Fruit fly (Drosophila melanogaster) whole organism, embryonic: ENCODE results near the gene CG12078.
A peak's percentile ranks its signal among the peaks of the same experiment; 100 is the strongest.

Experiments used
- Adf1 ChIP-seq: fragments of 200-800 bp; sonication (Bioruptor generic); IDR thresholded peaks from 2 replicates; pipeline ENCODE4 v1.3.6; 2022; ENCODE audit warnings: missing biosample characterization, missing genetic modification characterization
- Asciz ChIP-seq: fragments of 200-800 bp; sonication (Bioruptor generic); optimal IDR thresholded peaks from 2 replicates; lab custom pipeline; 2017; ENCODE audit warnings: missing biosample characterization, mild to moderate bottlenecking, missing genetic modification characterization, missing genetic modification reagents
- Atf-2 ChIP-seq: fragments of 200-800 bp; sonication (Bioruptor generic); optimal IDR thresholded peaks from 2 replicates; lab custom pipeline; 2016; ENCODE audit warnings: missing biosample characterization, missing genetic modification characterization
- Awh ChIP-seq: fragments of 200-800 bp; sonication (Bioruptor generic); IDR thresholded peaks from 2 replicates; pipeline ENCODE4, ENCODE4 v1.3.6; 2022; ENCODE audit warnings: missing biosample characterization, missing genetic modification characterization
- BEAF-32 ChIP-seq: fragments of 200-800 bp; sonication (Bioruptor generic); optimal IDR thresholded peaks from 3 replicates; lab custom pipeline; 2017; ENCODE audit warnings: missing biosample characterization, missing genetic modification characterization, mild to moderate bottlenecking, moderate library complexity, missing genetic modification reagents
- CG13287 ChIP-seq: fragments of 200-800 bp; sonication (Bioruptor generic); IDR thresholded peaks from 2 replicates; pipeline ENCODE4 v1.3.6; 2022; ENCODE audit warnings: missing biosample characterization, missing genetic modification characterization; ENCODE audit not compliant: partially characterized antibody
- CG13296 ChIP-seq: fragments of 200-800 bp; sonication (Bioruptor generic); optimal IDR thresholded peaks from 3 replicates; lab custom pipeline; 2018; ENCODE audit warnings: missing biosample characterization, mild to moderate bottlenecking, missing genetic modification characterization
- CG14441 ChIP-seq: fragments of 200-800 bp; sonication (Bioruptor generic); IDR thresholded peaks from 2 replicates; pipeline ENCODE4 v1.3.6; 2022; ENCODE audit warnings: missing biosample characterization, missing genetic modification characterization
- CG15479 ChIP-seq: fragments of 200-800 bp; sonication (Bioruptor generic); optimal IDR thresholded peaks from 3 replicates; lab custom pipeline; 2019; ENCODE audit warnings: missing biosample characterization, mild to moderate bottlenecking, missing genetic modification characterization, moderate library complexity
- CG1603 ChIP-seq: fragments of 200-800 bp; sonication (Bioruptor generic); optimal IDR thresholded peaks from 2 replicates; lab custom pipeline; 2019; ENCODE audit warnings: missing biosample characterization, mild to moderate bottlenecking, missing genetic modification characterization, moderate library complexity
- CG17328 ChIP-seq: fragments of 200-800 bp; sonication (Bioruptor generic); IDR thresholded peaks from 2 replicates; pipeline ENCODE4 v1.3.6; 2022; ENCODE audit warnings: missing biosample characterization, missing genetic modification characterization
- CG2712 ChIP-seq: fragments of 200-800 bp; optimal IDR thresholded peaks from 3 replicates; lab custom pipeline; 2019; ENCODE audit warnings: missing biosample characterization, mild to moderate bottlenecking, missing genetic modification characterization, moderate library complexity
- CG31441 ChIP-seq: fragments of 200-800 bp; sonication (Bioruptor generic); IDR thresholded peaks from 2 replicates; pipeline ENCODE4 v1.3.6; 2022; ENCODE audit warnings: missing biosample characterization, missing genetic modification characterization
- CG33213 ChIP-seq: fragments of 200-800 bp; sonication (Bioruptor generic); optimal IDR thresholded peaks from 3 replicates; lab custom pipeline; 2016; ENCODE audit warnings: missing biosample characterization, missing genetic modification characterization
- CG34376 ChIP-seq: fragments of 200-800 bp; sonication (Bioruptor generic); optimal IDR thresholded peaks from 2 replicates; lab custom pipeline; 2018; ENCODE audit warnings: missing biosample characterization, mild to moderate bottlenecking, missing genetic modification characterization
- CG4282 ChIP-seq: fragments of 200-800 bp; sonication (Bioruptor generic); optimal IDR thresholded peaks from 2 replicates; lab custom pipeline; 2016; ENCODE audit warnings: missing biosample characterization, missing genetic modification characterization
- CG43689 ChIP-seq: fragments of 200-800 bp; sonication (Bioruptor generic); IDR thresholded peaks from 2 replicates; pipeline ENCODE4 v1.3.6; 2022; ENCODE audit warnings: missing biosample characterization, missing genetic modification characterization
- CG4424 ChIP-seq: fragments of 200-800 bp; sonication (Bioruptor generic); optimal IDR thresholded peaks from 3 replicates; lab custom pipeline; 2016; ENCODE audit warnings: missing biosample characterization, missing genetic modification characterization
- CG4617 ChIP-seq: fragments of 200-800 bp; sonication (Bioruptor generic); optimal IDR thresholded peaks from 3 replicates; lab custom pipeline; 2016; ENCODE audit warnings: missing biosample characterization, missing genetic modification characterization, borderline replicate concordance
- CG4707 ChIP-seq: fragments of 200-800 bp; sonication (Bioruptor generic); optimal IDR thresholded peaks from 2 replicates; lab custom pipeline; 2018; ENCODE audit warnings: missing biosample characterization, mild to moderate bottlenecking, missing genetic modification characterization, moderate library complexity
- CG7786 ChIP-seq: fragments of 200-800 bp; sonication (Bioruptor generic); optimal IDR thresholded peaks from 2 replicates; lab custom pipeline; 2016; ENCODE audit warnings: missing biosample characterization, missing genetic modification characterization
- CG8924 ChIP-seq: fragments of 200-800 bp; optimal IDR thresholded peaks from 3 replicates; lab custom pipeline; 2019; ENCODE audit warnings: missing biosample characterization, mild to moderate bottlenecking, missing genetic modification characterization, moderate library complexity
- Dref ChIP-seq: fragments of 200-800 bp; sonication (Bioruptor generic); IDR thresholded peaks from 2 replicates; pipeline ENCODE4 v1.3.6; 2022; ENCODE audit warnings: missing biosample characterization, missing genetic modification characterization
- E2f1 ChIP-seq: fragments of 200-800 bp; sonication (Bioruptor generic); IDR thresholded peaks from 2 replicates; pipeline ENCODE4 v1.3.6; 2022; ENCODE audit warnings: missing biosample characterization, missing genetic modification characterization
- E2f2 ChIP-seq: fragments of 200-800 bp; sonication (Bioruptor generic); IDR thresholded peaks from 2 replicates; pipeline ENCODE4 v1.3.6; 2022; ENCODE audit warnings: missing biosample characterization, missing genetic modification characterization
- Gsc ChIP-seq: fragments of 200-800 bp; sonication (Bioruptor generic); IDR thresholded peaks from 2 replicates; pipeline ENCODE4 v1.3.6; 2022; ENCODE audit warnings: missing biosample characterization, missing genetic modification characterization
- HLH4C ChIP-seq: fragments of 200-800 bp; sonication (Bioruptor generic); IDR thresholded peaks from 3 replicates; pipeline ENCODE4 v1.3.6; 2022; ENCODE audit warnings: missing biosample characterization, missing genetic modification characterization; ENCODE audit not compliant: partially characterized antibody
- Hmr ChIP-seq: fragments of 200-800 bp; sonication (Bioruptor generic); optimal IDR thresholded peaks from 3 replicates; lab custom pipeline; 2017; ENCODE audit warnings: mild to moderate bottlenecking, missing biosample characterization, missing genetic modification reagents, missing genetic modification characterization
- Lhr ChIP-seq: fragments of 200-800 bp; sonication (Bioruptor generic); optimal IDR thresholded peaks from 3 replicates; lab custom pipeline; 2017; ENCODE audit warnings: mild to moderate bottlenecking, missing biosample characterization, missing genetic modification reagents, missing genetic modification characterization
- Lpt ChIP-seq: fragments of >200 bp; optimal IDR thresholded peaks from 2 replicates; lab custom pipeline; 2018; ENCODE audit warnings: missing biosample characterization, missing genetic modification characterization
- Pdp1 ChIP-seq, 2 experiments: fragments of 200-800 bp; sonication (Bioruptor generic); optimal IDR thresholded peaks; 3 replicates each; lab custom pipeline; 2016; ENCODE audit warnings: missing biosample characterization in 2 of 2, missing genetic modification characterization in 2 of 2, mild to moderate bottlenecking in 1 of 2, moderate library complexity in 1 of 2
- Side ChIP-seq: fragments of 200-800 bp; sonication (Bioruptor generic); optimal IDR thresholded peaks from 2 replicates; lab custom pipeline; 2016; ENCODE audit warnings: missing biosample characterization, missing genetic modification characterization
- Usf ChIP-seq: fragments of 200-800 bp; sonication (Bioruptor generic); optimal IDR thresholded peaks from 2 replicates; lab custom pipeline; 2017; ENCODE audit warnings: missing genotype, missing biosample characterization, missing genetic modification characterization
- aop ChIP-seq: fragments of 200-800 bp; sonication (Bioruptor generic); IDR thresholded peaks from 2 replicates; pipeline ENCODE4 v1.3.6; 2022; ENCODE audit warnings: missing biosample characterization, missing genetic modification characterization
- az2 ChIP-seq: fragments of 200-800 bp; sonication (Bioruptor generic); optimal IDR thresholded peaks from 3 replicates; lab custom pipeline; 2016; ENCODE audit warnings: missing biosample characterization, missing genetic modification characterization
- caup ChIP-seq: fragments of 200-800 bp; sonication (Bioruptor generic); optimal IDR thresholded peaks from 3 replicates; lab custom pipeline; 2017; ENCODE audit warnings: missing biosample characterization, mild to moderate bottlenecking, missing genetic modification characterization, moderate library complexity; ENCODE audit not compliant: severe bottlenecking
- crp ChIP-seq, 2 experiments: fragments of 200-800 bp; sonication (Bioruptor generic); optimal IDR thresholded peaks; 2 replicates in 1 of 2; 3 replicates in 1 of 2; lab custom pipeline; 2017; ENCODE audit warnings: missing biosample characterization in 2 of 2, missing genetic modification characterization in 2 of 2, mild to moderate bottlenecking in 1 of 2, moderate library complexity in 1 of 2
- dan ChIP-seq: fragments of 200-800 bp; sonication (Bioruptor generic); IDR thresholded peaks from 2 replicates; pipeline ENCODE4 v1.3.6; 2022; ENCODE audit warnings: missing biosample characterization, missing genetic modification characterization
- dmrt11E ChIP-seq: fragments of 200-800 bp; sonication (Bioruptor generic); optimal IDR thresholded peaks from 3 replicates; lab custom pipeline; 2018; ENCODE audit warnings: missing biosample characterization, mild to moderate bottlenecking, missing genetic modification characterization, moderate library complexity
- kah ChIP-seq: fragments of 200-800 bp; sonication (Bioruptor generic); optimal IDR thresholded peaks from 2 replicates; lab custom pipeline; 2018; ENCODE audit warnings: missing biosample characterization, mild to moderate bottlenecking, missing genetic modification characterization
- lab ChIP-seq: fragments of 200-800 bp; sonication (Bioruptor generic); optimal IDR thresholded peaks from 3 replicates; lab custom pipeline; 2017; ENCODE audit warnings: missing biosample characterization, missing genetic modification characterization, mild to moderate bottlenecking, moderate library complexity, missing genetic modification reagents
- nerfin-1 ChIP-seq: fragments of 200-800 bp; sonication (Bioruptor generic); optimal IDR thresholded peaks from 3 replicates; lab custom pipeline; 2019; ENCODE audit warnings: missing biosample characterization, mild to moderate bottlenecking, missing genetic modification characterization, moderate library complexity
- org-1 ChIP-seq: fragments of 200-800 bp; sonication (Bioruptor generic); optimal IDR thresholded peaks from 2 replicates; lab custom pipeline; 2017; ENCODE audit warnings: missing biosample characterization, missing genetic modification characterization
- pho ChIP-seq: fragments of 200-800 bp; sonication (Bioruptor generic); optimal IDR thresholded peaks from 2 replicates; lab custom pipeline; 2016; ENCODE audit warnings: missing biosample characterization, missing genetic modification characterization
- sima ChIP-seq: fragments of 200-800 bp; sonication (Bioruptor generic); optimal IDR thresholded peaks from 2 replicates; lab custom pipeline; 2016; ENCODE audit warnings: missing biosample characterization, missing genetic modification characterization
- slou ChIP-seq: fragments of 200-800 bp; sonication (Bioruptor generic); optimal IDR thresholded peaks from 3 replicates; lab custom pipeline; 2016; ENCODE audit warnings: missing biosample characterization, missing genetic modification characterization
- stwl ChIP-seq: fragments of 200-800 bp; sonication (Bioruptor generic); optimal IDR thresholded peaks from 3 replicates; lab custom pipeline; 2018; ENCODE audit warnings: missing biosample characterization, mild to moderate bottlenecking, missing genetic modification characterization, moderate library complexity
- tgo ChIP-seq: fragments of 200-800 bp; sonication (Bioruptor generic); IDR thresholded peaks from 3 replicates; pipeline ENCODE4 v1.3.6; 2022; ENCODE audit warnings: missing biosample characterization, missing genetic modification characterization
- tup ChIP-seq: fragments of 200-800 bp; sonication (Bioruptor generic); optimal IDR thresholded peaks from 2 replicates; lab custom pipeline; 2016; ENCODE audit warnings: missing biosample characterization, mild to moderate bottlenecking, missing genetic modification characterization, moderate library complexity
- wor ChIP-seq: fragments of 200-800 bp; sonication (Bioruptor generic); IDR thresholded peaks from 2 replicates; pipeline ENCODE4 v1.3.6; 2022; ENCODE audit warnings: missing biosample characterization, missing genetic modification characterization

The CG12078 gene

dm6 chr3L:3197464-3197863, 46.6 kb downstream of the CG12078 start, which contains the start of gene CG14966 (continued):
- TF ChIP-seq org-1 (GFP tag; lab: Kevin White, UChicago) (no peak), tgo (no peak), lab (GFP tag; lab: Kevin White, UChicago) (peak; percentile 14), BEAF-32 (GFP tag; lab: Kevin White, UChicago) (peak; percentile 90), Pdp1 (GFP tag; optimal IDR thresholded peaks at IDR 0.05; lab: Kevin White, UChicago) (peak in 1 of 2 experiments; percentile 47), CG15479 (GFP tag; lab: Kevin White, UChicago) (no peak), dmrt11E (tag; lab: Kevin White, UChicago) (no peak), CG14441 (GFP tag; lab: Robert Waterston, UW) (0 out of 2 replicates have a peak, but pooled peaks have one; percentile 16), Usf (GFP tag; lab: Kevin White, UChicago) (no peak), E2f1 (GFP tag; lab: Robert Waterston, UW) (no peak), Hmr (GFP tag; lab: Kevin White, UChicago) (peak; percentile 27), CG7786 (GFP tag; lab: Kevin White, UChicago) (peak; percentile 0), aop (no peak), wor (no peak), CG4282 (GFP tag; lab: Kevin White, UChicago) (no peak), dan (GFP tag; lab: Robert Waterston, UW) (no peak), crp (GFP tag; optimal IDR thresholded peaks at IDR 0.05; lab: Kevin White, UChicago) (peak; percentile 84 to 98), HLH4C (GFP tag; lab: Robert Waterston, UW) (peak; percentile 76), Side (GFP tag; lab: Kevin White, UChicago) (peak; percentile 25), Gsc (GFP tag; lab: Robert Waterston, UW) (no peak), sima (GFP tag; lab: Kevin White, UChicago) (no peak), CG13287 (GFP tag; lab: Robert Waterston, UW) (peak; percentile 96), Adf1 (GFP tag; lab: Robert Waterston, UW) (no peak), CG13296 (no peak), kah (GFP tag; lab: Kevin White, UChicago) (peak; percentile 15), pho (GFP tag; lab: Kevin White, UChicago) (peak; percentile 29), Asciz (GFP tag; lab: Kevin White, UChicago) (no peak), CG8924 (tag; lab: Kevin White, UChicago) (no peak), CG4617 (GFP tag; lab: Kevin White, UChicago) (peak; percentile 7), Awh (no peak), CG43689 (no peak), CG31441 (GFP tag; lab: Robert Waterston, UW) (no peak), CG34376 (GFP tag; lab: Kevin White, UChicago) (peak; percentile 79), stwl (tag; lab: Kevin White, UChicago) (peak; percentile 43), tup (GFP tag; lab: Kevin White, UChicago) (no peak), slou (GFP tag; lab: Kevin White, UChicago) (no peak), CG4424 (GFP tag; lab: Kevin White, UChicago) (peak; percentile 1), nerfin-1 (tag; lab: Kevin White, UChicago) (peak; percentile 31), CG1603 (tag; lab: Kevin White, UChicago) (peak; percentile 66), CG2712 (tag; lab: Kevin White, UChicago) (peak; percentile 44), E2f2 (GFP tag; lab: Robert Waterston, UW) (peak; percentile 52; the same call in 1 of the 2 replicates), az2 (peak; percentile 17), CG4707 (GFP tag; lab: Kevin White, UChicago) (no peak), Dref (GFP tag; lab: Robert Waterston, UW) (0 out of 2 replicates have a peak, but pooled peaks have one; percentile 36), caup (GFP tag; lab: Kevin White, UChicago) (no peak), CG17328 (GFP tag; lab: Robert Waterston, UW) (no peak), CG33213 (peak; percentile 30), Lpt (GFP tag; lab: Kevin White, UChicago) (no peak), Atf-2 (GFP tag; lab: Kevin White, UChicago) (no peak), Lhr (GFP tag; lab: Kevin White, UChicago) (no peak)
